Worm (Caenorhabditis elegans) whole organism, late embryonic: Measurements from ENCODE around the gene srg-30.

Source experiments
- C08G9.2 ChIP-seq: sonication (generic microtip); optimal IDR thresholded peaks from 2 replicates; lab custom pipeline; 2016; ENCODE audit warnings: mild to moderate bottlenecking, missing genetic modification characterization, moderate library complexity, missing compliant biosample characterization
- F13H6.1 ChIP-seq: sonication (generic microtip); optimal IDR thresholded peaks from 2 replicates; lab custom pipeline; 2016; ENCODE audit warnings: missing genetic modification characterization, missing compliant biosample characterization
- K02D7.2 ChIP-seq: sonication (generic microtip); optimal IDR thresholded peaks from 2 replicates; lab custom pipeline; 2017; ENCODE audit warnings: mild to moderate bottlenecking, missing genetic modification characterization, missing compliant biosample characterization
- ama-1 ChIP-seq: fragments of 150-350 bp; optimal IDR thresholded peaks from 2 replicates; lab custom pipeline; 2014
- ceh-14 ChIP-seq: sonication (generic microtip); optimal IDR thresholded peaks from 2 replicates; lab custom pipeline; 2016; ENCODE audit warnings: missing genotype, missing genetic modification characterization, missing compliant biosample characterization
- ceh-19 ChIP-seq: fragments of 200-800 bp; sonication (Bioruptor generic); optimal IDR thresholded peaks from 2 replicates; lab custom pipeline; 2018; ENCODE audit warnings: mild to moderate bottlenecking, missing genetic modification characterization, missing compliant biosample characterization
- ceh-45 ChIP-seq: fragments of 200-800 bp; sonication (Bioruptor generic); IDR thresholded peaks from 2 replicates; pipeline ENCODE4 v1.3.6; 2022; ENCODE audit warnings: missing genetic modification reagents, missing genetic modification characterization, missing compliant biosample characterization
- ceh-48 ChIP-seq: sonication (generic microtip); optimal IDR thresholded peaks from 2 replicates; lab custom pipeline; 2016; ENCODE audit warnings: missing genetic modification characterization, inconsistent platforms, missing compliant biosample characterization
- che-1 ChIP-seq: sonication (generic microtip); optimal IDR thresholded peaks from 2 replicates; lab custom pipeline; 2016; ENCODE audit warnings: mild to moderate bottlenecking, missing genetic modification characterization, missing compliant biosample characterization
- ets-4 ChIP-seq: sonication (generic microtip); optimal IDR thresholded peaks from 2 replicates; lab custom pipeline; 2016; ENCODE audit warnings: missing genetic modification characterization, missing compliant biosample characterization
- eyg-1 ChIP-seq: sonication (generic microtip); optimal IDR thresholded peaks from 2 replicates; lab custom pipeline; 2016; ENCODE audit warnings: missing genotype, missing genetic modification characterization, missing compliant biosample characterization
- fkh-10 ChIP-seq: fragments of 150-350 bp; optimal IDR thresholded peaks from 2 replicates; lab custom pipeline; 2014; ENCODE audit warnings: missing biosample characterization, missing genetic modification reagents, missing genetic modification characterization
- hlh-6 ChIP-seq: sonication (generic microtip); optimal IDR thresholded peaks from 2 replicates; lab custom pipeline; 2016; ENCODE audit warnings: missing genotype, missing genetic modification characterization, missing compliant biosample characterization
- lim-6 ChIP-seq: sonication (generic microtip); optimal IDR thresholded peaks from 2 replicates; lab custom pipeline; 2016; ENCODE audit warnings: missing genetic modification characterization, missing compliant biosample characterization
- madf-2 ChIP-seq: sonication (generic microtip); optimal IDR thresholded peaks from 2 replicates; lab custom pipeline; 2017; ENCODE audit warnings: missing genetic modification characterization, missing compliant biosample characterization
- nhr-232 ChIP-seq: sonication (generic microtip); optimal IDR thresholded peaks from 2 replicates; lab custom pipeline; 2016; ENCODE audit warnings: missing genetic modification characterization, missing compliant biosample characterization
- npax-4 ChIP-seq: sonication (generic microtip); optimal IDR thresholded peaks from 2 replicates; lab custom pipeline; 2016; ENCODE audit warnings: missing genetic modification characterization, missing compliant biosample characterization
- odd-2 ChIP-seq: sonication (generic microtip); optimal IDR thresholded peaks from 2 replicates; lab custom pipeline; 2017; ENCODE audit warnings: antibody characterized with exemption, mild to moderate bottlenecking, missing genetic modification characterization, missing compliant biosample characterization
- pat-9 ChIP-seq: fragments of 200-800 bp; sonication (Bioruptor generic); optimal IDR thresholded peaks from 2 replicates; lab custom pipeline; 2018; ENCODE audit warnings: mild to moderate bottlenecking, missing genetic modification characterization, moderate library complexity, missing compliant biosample characterization
- pax-1 ChIP-seq: fragments of 150-350 bp; optimal IDR thresholded peaks from 2 replicates; lab custom pipeline; 2014; ENCODE audit warnings: missing biosample characterization, missing genetic modification characterization
- pha-2 ChIP-seq: sonication (generic microtip); optimal IDR thresholded peaks from 2 replicates; lab custom pipeline; 2017; ENCODE audit warnings: mild to moderate bottlenecking, missing genetic modification characterization, missing compliant biosample characterization
- pha-4 ChIP-seq: fragments of 150-350 bp; optimal IDR thresholded peaks from 2 replicates; lab custom pipeline; 2018; ENCODE audit warnings: missing biosample characterization, missing genetic modification reagents, missing genetic modification characterization
- pqm-1 ChIP-seq: sonication (generic microtip); optimal IDR thresholded peaks from 2 replicates; lab custom pipeline; 2016; ENCODE audit warnings: missing genetic modification characterization, missing compliant biosample characterization
- ref-2 ChIP-seq: sonication (generic microtip); optimal IDR thresholded peaks from 2 replicates; lab custom pipeline; 2016; ENCODE audit warnings: missing genetic modification characterization, missing compliant biosample characterization
- sdc-2 ChIP-seq: sonication (generic microtip); optimal IDR thresholded peaks from 2 replicates; lab custom pipeline; 2016; ENCODE audit warnings: missing genotype, missing genetic modification characterization, missing compliant biosample characterization
- sox-2 ChIP-seq: fragments of 200-800 bp; sonication (Bioruptor generic); IDR thresholded peaks from 2 replicates; pipeline ENCODE4 v1.3.6; 2022; ENCODE audit warnings: missing genetic modification reagents, missing genetic modification characterization, missing compliant biosample characterization
- sox-4 ChIP-seq: sonication (generic microtip); optimal IDR thresholded peaks from 2 replicates; lab custom pipeline; 2017; ENCODE audit warnings: mild to moderate bottlenecking, missing genetic modification characterization, inconsistent platforms, missing compliant biosample characterization
- syd-9 ChIP-seq: sonication (generic microtip); optimal IDR thresholded peaks from 2 replicates; lab custom pipeline; 2016; ENCODE audit warnings: mild to moderate bottlenecking, missing genetic modification characterization, moderate library complexity, missing compliant biosample characterization
- tbx-2 ChIP-seq: sonication (generic microtip); optimal IDR thresholded peaks from 2 replicates; lab custom pipeline; 2016; ENCODE audit warnings: missing genetic modification characterization, missing compliant biosample characterization
- tbx-7 ChIP-seq: sonication (generic microtip); optimal IDR thresholded peaks from 2 replicates; lab custom pipeline; 2016; ENCODE audit warnings: missing genotype, missing genetic modification characterization, missing compliant biosample characterization
- unc-3 ChIP-seq, 2 experiments: fragments of 200-800 bp in 1 of 2; sonication (Bioruptor generic) in 1 of 2; sonication (generic microtip) in 1 of 2; conservative IDR thresholded peaks in 1 of 2; optimal IDR thresholded peaks in 1 of 2; 2 replicates each; pipeline versions ENCODE4 v1.3.6 to Lab custom; 2016 to 2022; ENCODE audit warnings: missing compliant biosample characterization in 2 of 2, missing genetic modification characterization in 2 of 2, missing genetic modification reagents in 1 of 2
- unc-42 ChIP-seq: sonication (generic microtip); optimal IDR thresholded peaks from 2 replicates; lab custom pipeline; 2016; ENCODE audit warnings: missing genotype, missing genetic modification characterization, missing compliant biosample characterization
- unc-55 ChIP-seq: sonication (generic microtip); optimal IDR thresholded peaks from 2 replicates; lab custom pipeline; 2017; ENCODE audit warnings: missing biosample characterization, missing genetic modification reagents, missing genetic modification characterization
- unc-86 ChIP-seq: sonication (generic microtip); optimal IDR thresholded peaks from 2 replicates; lab custom pipeline; 2016; ENCODE audit warnings: missing genetic modification characterization, missing compliant biosample characterization
- zip-5 ChIP-seq: sonication (generic microtip); optimal IDR thresholded peaks from 2 replicates; lab custom pipeline; 2016; ENCODE audit warnings: missing genetic modification characterization, missing compliant biosample characterization

The srg-30 gene

DNA sequence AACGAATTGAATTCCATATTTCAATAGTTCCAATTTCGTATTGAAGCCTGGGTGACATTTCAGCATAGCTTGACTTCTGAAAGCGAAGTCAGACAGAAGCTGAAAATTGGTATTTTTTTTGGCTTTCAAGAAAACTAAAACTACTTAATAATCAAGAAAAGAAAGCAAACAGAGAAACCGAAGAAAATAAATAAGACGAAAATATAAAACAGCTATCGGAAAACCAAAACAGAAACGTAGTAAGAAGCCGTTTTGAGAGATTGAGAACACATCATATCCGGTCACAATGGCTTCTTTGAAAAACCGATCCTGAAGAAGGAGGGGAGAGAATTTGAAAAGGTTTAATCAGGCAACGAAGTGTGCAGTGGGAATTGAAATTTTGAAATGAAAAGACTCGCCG is at the start of gene srg-30:
srg-30 (minus strand) TSS at position 101 of the 400 bp plus-strand sequence.
- TF ChIP-seq fkh-10 (GFP tag; lab: Kevin White, UChicago) = no peak
- no peak for TF ChIP-seq sox-4
- no peak for TF ChIP-seq K02D7.2 (tag; lab: Kevin White, UChicago)
- TF ChIP-seq che-1 (tag; lab: Kevin White, UChicago) = no peak
- TF ChIP-seq npax-4 (tag; lab: Kevin White, UChicago) = no peak
- TF ChIP-seq ama-1 (lab: Kevin White, UChicago) = no peak
- TF ChIP-seq ref-2 (tag; lab: Kevin White, UChicago) = no peak
- no peak for TF ChIP-seq ceh-19 (GFP tag; lab: Kevin White, UChicago)
- no peak for TF ChIP-seq F13H6.1
- no peak for TF ChIP-seq unc-55 (GFP tag; lab: Kevin White, UChicago)
- TF ChIP-seq C08G9.2 (tag; lab: Kevin White, UChicago) = no peak
- no peak for TF ChIP-seq eyg-1 (tag; lab: Kevin White, UChicago)
- TF ChIP-seq madf-2 (tag; lab: Kevin White, UChicago) = no peak
- no peak for TF ChIP-seq tbx-7 (tag; lab: Kevin White, UChicago)
- no peak for TF ChIP-seq pax-1 (tag; lab: Kevin White, UChicago)
- no peak for TF ChIP-seq hlh-6 (tag; lab: Kevin White, UChicago)
- TF ChIP-seq tbx-2 = no peak

DNA sequence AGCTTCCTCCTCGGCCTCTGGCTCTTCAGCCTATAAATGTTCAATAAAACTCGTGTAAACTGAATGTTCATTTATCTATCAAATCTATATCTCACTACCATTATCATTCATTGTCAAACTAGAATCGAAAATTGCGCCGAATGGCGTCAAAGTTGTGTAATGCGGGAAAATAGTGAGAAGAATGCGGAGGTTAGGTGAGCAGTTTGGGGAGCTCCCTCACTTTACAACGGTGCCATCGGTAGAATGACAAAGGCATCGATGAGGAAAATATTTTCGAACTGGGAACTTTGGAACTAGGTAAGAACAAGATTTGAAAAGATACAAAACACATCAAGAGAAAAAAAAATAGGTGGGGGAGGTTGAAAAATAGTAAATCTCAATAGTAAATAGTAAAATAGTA is 49.4 kb upstream of the srg-30 start:
- no peak for TF ChIP-seq ceh-48 (tag; lab: Kevin White, UChicago)
- no peak for TF ChIP-seq fkh-10 (GFP tag; lab: Kevin White, UChicago)
- no peak for TF ChIP-seq pha-2 (tag; lab: Kevin White, UChicago)
- TF ChIP-seq ceh-14 = no peak
- TF ChIP-seq unc-3 (GFP tag; conservative IDR thresholded peaks at IDR 0.05; lab: Robert Waterston, UW) = no peak
- TF ChIP-seq unc-3 (tag; optimal IDR thresholded peaks at IDR 0.05; lab: Kevin White, UChicago) = no peak
- no peak for TF ChIP-seq zip-5 (tag; lab: Kevin White, UChicago)
- TF ChIP-seq tbx-2 = no peak
- no peak for TF ChIP-seq ref-2 (tag; lab: Kevin White, UChicago)
- TF ChIP-seq unc-86 (tag; lab: Kevin White, UChicago) = no peak
- TF ChIP-seq lim-6 (tag; lab: Kevin White, UChicago) = no peak

DNA sequence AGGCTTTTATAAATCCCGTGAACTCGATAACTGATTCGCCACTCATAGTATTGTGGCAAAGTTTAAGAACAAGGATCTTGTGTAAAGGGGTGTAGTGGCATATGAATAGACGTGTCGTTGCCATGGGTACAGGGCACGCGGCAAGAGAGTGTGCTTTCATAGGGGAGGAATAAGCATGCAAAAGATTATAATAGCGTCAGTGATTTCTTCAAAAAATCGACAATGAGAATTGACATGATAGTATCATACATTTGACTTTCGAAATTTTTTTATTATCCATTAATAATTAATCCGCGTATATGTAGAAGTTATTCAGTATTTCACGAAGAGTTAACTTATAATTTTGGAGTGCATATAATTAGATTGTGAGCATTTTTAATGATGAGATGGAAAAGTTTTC is 46.8 kb upstream of the srg-30 start, which contains the start of gene bbs-8:
bbs-8 (minus strand) TSS at position 101 of the 400 bp plus-strand sequence.
- TF ChIP-seq pha-4 (tag; lab: Kevin White, UChicago) (no peak), C08G9.2 (tag; lab: Kevin White, UChicago) (no peak), che-1 (tag; lab: Kevin White, UChicago) (no peak), K02D7.2 (tag; lab: Kevin White, UChicago) (no peak), ceh-19 (GFP tag; lab: Kevin White, UChicago) (no peak), syd-9 (tag; lab: Kevin White, UChicago) (no peak), nhr-232 (tag; lab: Kevin White, UChicago) (no peak), unc-42 (tag; lab: Kevin White, UChicago) (no peak)

DNA sequence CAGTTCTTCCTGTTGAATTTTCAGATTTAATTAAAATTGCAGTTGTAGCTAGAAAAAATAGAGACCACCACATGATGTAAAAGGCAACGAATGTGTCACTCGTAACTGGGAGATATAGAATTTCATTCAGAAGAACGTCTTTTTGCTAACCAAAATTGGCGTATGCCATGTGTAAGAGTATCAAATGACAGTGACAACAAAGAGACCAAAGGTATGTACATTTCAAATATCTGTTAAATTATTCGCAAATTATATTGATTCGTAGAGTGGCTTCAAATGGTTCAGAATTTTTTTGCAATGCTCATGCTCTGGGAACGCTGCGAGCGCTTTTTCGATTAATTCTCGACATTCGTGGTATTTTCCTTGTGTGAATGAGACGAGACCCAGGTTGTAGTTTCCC is 44.2 kb upstream of the srg-30 start, which contains the start of gene T25F10.4:
T25F10.4 (minus strand) TSS at position 101 of the 400 bp plus-strand sequence.
- TF ChIP-seq unc-86 (tag; lab: Kevin White, UChicago) (no peak), sox-2 (GFP tag; lab: Robert Waterston, UW) (no peak), syd-9 (tag; lab: Kevin White, UChicago) (no peak), ref-2 (tag; lab: Kevin White, UChicago) (no peak), ceh-45 (GFP tag; lab: Robert Waterston, UW) (no peak), ets-4 (tag; lab: Kevin White, UChicago) (no peak), sdc-2 (tag; lab: Kevin White, UChicago) (no peak), odd-2 (tag; lab: Kevin White, UChicago) (no peak), unc-55 (GFP tag; lab: Kevin White, UChicago) (no peak), pat-9 (no peak), pqm-1 (tag; lab: Kevin White, UChicago) (no peak), pax-1 (tag; lab: Kevin White, UChicago) (no peak), pha-4 (tag; lab: Kevin White, UChicago) (no peak)
